Fruit fly (Drosophila melanogaster): ENCODE results near the gene Act5C.

Act5C gene

dm6 chrX:5873164-5873563, 27.5 kb upstream of the Act5C start, which contains the start of gene GAA1 (continued):
- no peak for TF ChIP-seq C15 (GFP tag; IDR thresholded peaks at IDR 0.05)
- no peak for TF ChIP-seq Mrtf (GFP tag; IDR thresholded peaks at IDR 0.05)
- TF ChIP-seq Lim3 (GFP tag; IDR thresholded peaks at IDR 0.05), result no peak
- TF ChIP-seq CG2712 (tag; optimal IDR thresholded peaks at IDR 0.05), result peak; percentile 29
- TF ChIP-seq wek (GFP tag; optimal IDR thresholded peaks at IDR 0.05), result no peak
- TF ChIP-seq lmd (GFP tag; IDR thresholded peaks at IDR 0.05), result no peak
- no peak for TF ChIP-seq disco-r (GFP tag; optimal IDR thresholded peaks at IDR 0.05)
- no peak for TF ChIP-seq maf-S (GFP tag; optimal IDR thresholded peaks at IDR 0.05)
- no peak for TF ChIP-seq ERR (GFP tag; optimal IDR thresholded peaks at IDR 0.05)
- TF ChIP-seq knrl (GFP tag; IDR thresholded peaks at IDR 0.05; ENCODE audit: partially characterized antibody), result peak; percentile 56; the same call in 2 of the 3 replicates
- TF ChIP-seq tio (GFP tag; optimal IDR thresholded peaks at IDR 0.05), result no peak
- TF ChIP-seq Neu2 (GFP tag; optimal IDR thresholded peaks at IDR 0.05; ENCODE audit: borderline replicate concordance), result no peak
- no peak for TF ChIP-seq CG8388 (GFP tag; optimal IDR thresholded peaks at IDR 0.05)
- no peak for TF ChIP-seq ab (GFP tag; optimal IDR thresholded peaks at IDR 0.05)
- TF ChIP-seq tgo (GFP tag; IDR thresholded peaks at IDR 0.05), result no peak
- TF ChIP-seq YL-1 (GFP tag; optimal IDR thresholded peaks at IDR 0.05), result peak; percentile 51
- no peak for TF ChIP-seq hkb (optimal IDR thresholded peaks at IDR 0.05)
- TF ChIP-seq hkb (GFP tag; IDR thresholded peaks at IDR 0.05), result peak; percentile 49; the same call in 1 of the 2 replicates
- no peak for TF ChIP-seq CG2678 (tag; optimal IDR thresholded peaks at IDR 0.05)
- TF ChIP-seq CG4328 (GFP tag; optimal IDR thresholded peaks at IDR 0.05), result no peak
- TF ChIP-seq Dref (GFP tag; IDR thresholded peaks at IDR 0.05), result peak; percentile 82
- no peak for TF ChIP-seq NFAT (GFP tag; IDR thresholded peaks at IDR 0.05)
- no peak for TF ChIP-seq CG11695 (GFP tag; IDR thresholded peaks at IDR 0.05)
- TF ChIP-seq ara (GFP tag; IDR thresholded peaks at IDR 0.05), result no peak
- TF ChIP-seq CG2120 (GFP tag; optimal IDR thresholded peaks at IDR 0.05), result peak; percentile 26
- TF ChIP-seq CG16815 (GFP tag; optimal IDR thresholded peaks at IDR 0.05), result no peak
- TF ChIP-seq en (GFP tag; optimal IDR thresholded peaks at IDR 0.05), result no peak
- no peak for TF ChIP-seq gem (tag; optimal IDR thresholded peaks at IDR 0.05)
- TF ChIP-seq bsh (GFP tag; optimal IDR thresholded peaks at IDR 0.05), result no peak
- no peak for TF ChIP-seq dysf (GFP tag; IDR thresholded peaks at IDR 0.05)
- peak; percentile 93 for TF ChIP-seq bbx (GFP tag; IDR thresholded peaks at IDR 0.05; ENCODE audit: partially characterized antibody)
- no peak for TF ChIP-seq CG15011 (GFP tag; optimal IDR thresholded peaks at IDR 0.05)
- no peak for TF ChIP-seq CG17802 (tag; optimal IDR thresholded peaks at IDR 0.05)
- TF ChIP-seq twi (tag; optimal IDR thresholded peaks at IDR 0.05), result no peak
- TF ChIP-seq CG10321 (GFP tag; IDR thresholded peaks at IDR 0.05), result no peak
- TF ChIP-seq CG6175 (GFP tag; IDR thresholded peaks at IDR 0.05), result no peak
- TF ChIP-seq Camta (GFP tag; optimal IDR thresholded peaks at IDR 0.05), result no peak
- TF ChIP-seq kni (GFP tag; optimal IDR thresholded peaks at IDR 0.05), result no peak
- TF ChIP-seq CG17186 (GFP tag; optimal IDR thresholded peaks at IDR 0.05), result no peak
- TF ChIP-seq Ssrp (tag; optimal IDR thresholded peaks at IDR 0.05), result no peak
- TF ChIP-seq dmrt99B (tag; optimal IDR thresholded peaks at IDR 0.05), result no peak
- TF ChIP-seq Aef1 (GFP tag; IDR thresholded peaks at IDR 0.05), result 0 out of 3 replicates have a peak, but pooled peaks have one; percentile 9
- TF ChIP-seq sd (tag; optimal IDR thresholded peaks at IDR 0.05), result no peak
- TF ChIP-seq CG34224 (GFP tag; IDR thresholded peaks at IDR 0.05; ENCODE audit: partially characterized antibody), result peak; percentile 89
- TF ChIP-seq CG8089 (GFP tag; optimal IDR thresholded peaks at IDR 0.05), result no peak
- no peak for TF ChIP-seq CG9876 (GFP tag; optimal IDR thresholded peaks at IDR 0.05)
- no peak for TF ChIP-seq CG12942 (GFP tag; optimal IDR thresholded peaks at IDR 0.05)
- no peak for TF ChIP-seq CG9215 (GFP tag; IDR thresholded peaks at IDR 0.05)
- no peak for TF ChIP-seq CG4404 (GFP tag; IDR thresholded peaks at IDR 0.05)
- no peak for TF ChIP-seq CG8765 (GFP tag; IDR thresholded peaks at IDR 0.05)
- no peak for TF ChIP-seq cato (GFP tag; optimal IDR thresholded peaks at IDR 0.05; ENCODE audit: borderline replicate concordance)
- no peak for TF ChIP-seq CG3407 (GFP tag; optimal IDR thresholded peaks at IDR 0.05)

All from whole organism, embryonic.